Fruit fly (Drosophila melanogaster): ENCODE measurements around the gene Obp19b.

- TF ChIP-seq spab (GFP tag; optimal IDR thresholded peaks at IDR 0.05), result no peak
- no peak for TF ChIP-seq ss (GFP tag; optimal IDR thresholded peaks at IDR 0.05)
- no peak for TF ChIP-seq CG6163 (GFP tag; IDR thresholded peaks at IDR 0.05)
- no peak for TF ChIP-seq CG7368 (GFP tag; optimal IDR thresholded peaks at IDR 0.05)
- no peak for TF ChIP-seq Eip75B (GFP tag; optimal IDR thresholded peaks at IDR 0.05)
- no peak for TF ChIP-seq Hr4 (GFP tag; optimal IDR thresholded peaks at IDR 0.05)
- TF ChIP-seq CG11762 (GFP tag; optimal IDR thresholded peaks at IDR 0.05; ENCODE audit: insufficient read depth), result no peak
- TF ChIP-seq CG1621 (tag; optimal IDR thresholded peaks at IDR 0.05), result no peak
- TF ChIP-seq topi (GFP tag; optimal IDR thresholded peaks at IDR 0.05), result no peak
- TF ChIP-seq Blimp-1 (GFP tag; optimal IDR thresholded peaks at IDR 0.05), result no peak
- no peak for TF ChIP-seq Hr38 (GFP tag; optimal IDR thresholded peaks at IDR 0.05)
- TF ChIP-seq cyc (GFP tag; optimal IDR thresholded peaks at IDR 0.05), result no peak
Measured at dm6 chrX:20418864-20419263, 2.3 kb downstream of the Obp19b start, which contains the start of gene Obp19c.
